Worm (Caenorhabditis elegans) whole organism, late embryonic: ENCODE data around the gene best-19.

Source experiments
- ama-1 ChIP-seq: fragments of 150-350 bp; optimal IDR thresholded peaks from 2 replicates; lab custom pipeline; 2014
- ets-4 ChIP-seq: sonication (generic microtip); optimal IDR thresholded peaks from 2 replicates; lab custom pipeline; 2016; ENCODE audit warnings: missing genetic modification characterization, missing compliant biosample characterization
- fkh-10 ChIP-seq: fragments of 150-350 bp; optimal IDR thresholded peaks from 2 replicates; lab custom pipeline; 2014; ENCODE audit warnings: missing biosample characterization, missing genetic modification reagents, missing genetic modification characterization
- hlh-30 ChIP-seq: sonication (generic microtip); optimal IDR thresholded peaks from 2 replicates; lab custom pipeline; 2017; ENCODE audit warnings: antibody characterized with exemption, missing genetic modification characterization, missing compliant biosample characterization; ENCODE audit not compliant: insufficient read depth
- nfya-1 ChIP-seq: sonication (generic microtip); optimal IDR thresholded peaks from 2 replicates; lab custom pipeline; 2017; ENCODE audit warnings: missing genetic modification characterization, mild to moderate bottlenecking, missing compliant biosample characterization, antibody characterized with exemption, moderate library complexity
- odd-2 ChIP-seq: sonication (generic microtip); optimal IDR thresholded peaks from 2 replicates; lab custom pipeline; 2017; ENCODE audit warnings: antibody characterized with exemption, mild to moderate bottlenecking, missing genetic modification characterization, missing compliant biosample characterization
- tbx-7 ChIP-seq: sonication (generic microtip); optimal IDR thresholded peaks from 2 replicates; lab custom pipeline; 2016; ENCODE audit warnings: missing genotype, missing genetic modification characterization, missing compliant biosample characterization
- zip-5 ChIP-seq: sonication (generic microtip); optimal IDR thresholded peaks from 2 replicates; lab custom pipeline; 2016; ENCODE audit warnings: missing genetic modification characterization, missing compliant biosample characterization

DNA sequence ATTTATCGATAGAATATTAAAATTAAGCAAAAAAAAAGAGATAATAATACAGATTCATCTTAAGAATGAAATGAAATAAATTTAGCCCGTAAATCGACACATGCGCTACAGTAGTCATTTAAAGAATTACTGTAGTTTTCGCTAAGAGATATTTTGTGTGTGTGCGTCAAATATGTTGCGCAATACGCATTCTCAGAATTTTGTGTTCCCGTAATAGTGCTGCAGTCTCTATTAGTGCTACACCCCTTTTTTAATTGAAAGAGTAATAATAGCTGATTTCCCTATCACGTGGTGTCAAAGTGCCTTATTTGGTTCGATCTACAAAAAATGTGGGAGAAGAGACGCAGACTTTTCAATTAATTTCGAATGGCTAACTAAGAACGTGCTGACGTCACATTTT lies 39.2 kb upstream of the best-19 start:
- TF ChIP-seq ama-1 (lab: Kevin White, UChicago) (no peak), nfya-1 (tag; lab: Kevin White, UChicago) (no peak), ets-4 (no peak), hlh-30 (tag; lab: Kevin White, UChicago) (no peak), zip-5 (no peak), odd-2 (tag; lab: Kevin White, UChicago) (no peak), tbx-7 (no peak), fkh-10 (GFP tag; lab: Kevin White, UChicago) (no peak)
